Worm (Caenorhabditis elegans) whole organism, L1 larva: Measurements from ENCODE around the gene sec-61.G.

Experiments used
- C16A3.4 ChIP-seq: fragments of 150-350 bp; optimal IDR thresholded peaks from 2 replicates; lab custom pipeline; 2014; ENCODE audit warnings: missing biosample characterization, missing genetic modification characterization
- C34B4.2 ChIP-seq: sonication (generic microtip); optimal IDR thresholded peaks from 2 replicates; lab custom pipeline; 2017; ENCODE audit warnings: mild to moderate bottlenecking, missing genetic modification characterization, missing compliant biosample characterization
- aha-1 ChIP-seq: fragments of 150-350 bp; optimal IDR thresholded peaks from 2 replicates; lab custom pipeline; 2014; ENCODE audit warnings: missing biosample characterization, missing genetic modification characterization
- alr-1 ChIP-seq: fragments of 200-800 bp; sonication (Bioruptor generic); optimal IDR thresholded peaks from 2 replicates; lab custom pipeline; 2018; ENCODE audit warnings: borderline replicate concordance, mild to moderate bottlenecking, missing genetic modification characterization, missing compliant biosample characterization
- aly-2 ChIP-seq: fragments of 150-350 bp; optimal IDR thresholded peaks from 2 replicates; lab custom pipeline; 2014; ENCODE audit warnings: missing biosample characterization, missing genetic modification characterization
- ama-1 ChIP-seq: fragments of 150-350 bp; optimal IDR thresholded peaks from 2 replicates; lab custom pipeline; 2014
- blmp-1 ChIP-seq: fragments of 150-350 bp; optimal IDR thresholded peaks from 2 replicates; lab custom pipeline; 2014; ENCODE audit warnings: missing biosample characterization, missing genetic modification characterization
- ceh-63 ChIP-seq: fragments of 200-800 bp; sonication (Bioruptor generic); optimal IDR thresholded peaks from 2 replicates; lab custom pipeline; 2018; ENCODE audit warnings: mild to moderate bottlenecking, missing genetic modification characterization, missing compliant biosample characterization
- ceh-8 ChIP-seq: fragments of 200-800 bp; sonication (Bioruptor generic); optimal IDR thresholded peaks from 2 replicates; lab custom pipeline; 2018; ENCODE audit warnings: mild to moderate bottlenecking, missing genetic modification characterization, moderate library complexity, missing compliant biosample characterization
- ces-1 ChIP-seq: fragments of 150-350 bp; optimal IDR thresholded peaks from 2 replicates; lab custom pipeline; 2014; ENCODE audit warnings: missing biosample characterization, missing genetic modification reagents, missing genetic modification characterization
- dsc-1 ChIP-seq: sonication (generic microtip); optimal IDR thresholded peaks from 2 replicates; lab custom pipeline; 2016; ENCODE audit warnings: mild to moderate bottlenecking, missing genetic modification characterization, missing compliant biosample characterization
- efl-1 ChIP-seq, 4 experiments: fragments of 150-350 bp; optimal IDR thresholded peaks in 3 of 4; peaks in 1 of 4; 1 replicate in 1 of 4; 2 replicates in 3 of 4; lab custom pipeline; 2014; ENCODE audit warnings: missing biosample characterization in 2 of 4, missing genetic modification characterization in 2 of 4, missing genetic modification reagents in 2 of 4
- elt-3 ChIP-seq, 6 experiments: fragments of 150-350 bp in 1 of 6; sonication (generic microtip); optimal IDR thresholded peaks; 2 replicates each; lab custom pipeline; 2017 to 2018; ENCODE audit warnings: missing biosample characterization in 6 of 6, missing genetic modification characterization in 6 of 6, inconsistent platforms in 1 of 6
- fkh-10 ChIP-seq: sonication (generic microtip); optimal IDR thresholded peaks from 2 replicates; lab custom pipeline; 2017; ENCODE audit warnings: missing biosample characterization, missing genetic modification reagents, missing genetic modification characterization
- fkh-4 ChIP-seq: sonication (generic microtip); optimal IDR thresholded peaks from 2 replicates; lab custom pipeline; 2016; ENCODE audit warnings: missing compliant biosample characterization, missing genetic modification characterization, borderline replicate concordance
- fkh-8 ChIP-seq: sonication (generic microtip); optimal IDR thresholded peaks from 2 replicates; lab custom pipeline; 2016; ENCODE audit warnings: mild to moderate bottlenecking, missing genetic modification characterization, missing compliant biosample characterization
- fos-1 ChIP-seq: fragments of 150-350 bp; optimal IDR thresholded peaks from 2 replicates; lab custom pipeline; 2014; ENCODE audit warnings: missing biosample characterization, missing genetic modification characterization
- grh-1 ChIP-seq: fragments of 200-800 bp; sonication (Bioruptor generic); IDR thresholded peaks from 2 replicates; pipeline ENCODE4 v1.3.6; 2022; ENCODE audit warnings: missing genetic modification reagents, missing genetic modification characterization, missing compliant biosample characterization
- hlh-4 ChIP-seq: sonication (generic microtip); optimal IDR thresholded peaks from 2 replicates; lab custom pipeline; 2016; ENCODE audit warnings: mild to moderate bottlenecking, missing genetic modification characterization, missing compliant biosample characterization
- jun-1 ChIP-seq: fragments of 150-350 bp; optimal IDR thresholded peaks from 2 replicates; lab custom pipeline; 2014; ENCODE audit warnings: missing biosample characterization, missing genetic modification reagents, missing genetic modification characterization
- lin-13 ChIP-seq: fragments of 150-350 bp; optimal IDR thresholded peaks from 2 replicates; lab custom pipeline; 2014; ENCODE audit warnings: missing biosample characterization, missing genetic modification reagents, missing genetic modification characterization
- lin-14 ChIP-seq: fragments of 200-800 bp; sonication (Bioruptor generic); optimal IDR thresholded peaks from 2 replicates; lab custom pipeline; 2018; ENCODE audit warnings: mild to moderate bottlenecking, missing genetic modification characterization, moderate library complexity, missing compliant biosample characterization
- lin-35 ChIP-seq, 2 experiments: fragments of 150-350 bp; optimal IDR thresholded peaks; 2 replicates each; lab custom pipeline; 2014; ENCODE audit warnings: missing biosample characterization in 2 of 2, missing genetic modification characterization in 2 of 2, missing genetic modification reagents in 2 of 2
- lsy-2 ChIP-seq, 2 experiments: fragments of 150-350 bp; optimal IDR thresholded peaks; 2 replicates each; lab custom pipeline; 2014; ENCODE audit warnings: missing biosample characterization in 2 of 2, missing genetic modification characterization in 2 of 2
- mep-1 ChIP-seq: fragments of 150-350 bp; optimal IDR thresholded peaks from 2 replicates; lab custom pipeline; 2014; ENCODE audit warnings: missing biosample characterization, missing genetic modification characterization
- nhr-11 ChIP-seq: fragments of 150-350 bp; optimal IDR thresholded peaks from 2 replicates; lab custom pipeline; 2014; ENCODE audit warnings: missing biosample characterization, missing genetic modification characterization
- nhr-19 ChIP-seq: fragments of 200-800 bp; sonication (Bioruptor generic); conservative IDR thresholded peaks from 2 replicates; pipeline ENCODE4 v1.3.6; 2022; ENCODE audit warnings: missing genetic modification characterization, missing compliant biosample characterization
- nhr-20 ChIP-seq: sonication (generic microtip); optimal IDR thresholded peaks from 2 replicates; lab custom pipeline; 2016; ENCODE audit warnings: mild to moderate bottlenecking, missing genetic modification characterization, missing compliant biosample characterization
- nhr-28 ChIP-seq: fragments of 150-350 bp; optimal IDR thresholded peaks from 2 replicates; lab custom pipeline; 2014; ENCODE audit warnings: missing biosample characterization, missing genetic modification characterization
- nhr-71 ChIP-seq: sonication (generic microtip); optimal IDR thresholded peaks from 2 replicates; lab custom pipeline; 2016; ENCODE audit warnings: mild to moderate bottlenecking, missing genetic modification characterization, moderate library complexity, missing compliant biosample characterization
- nhr-77 ChIP-seq: fragments of 150-350 bp; optimal IDR thresholded peaks from 2 replicates; lab custom pipeline; 2014; ENCODE audit warnings: missing biosample characterization, missing genetic modification characterization
- nhr-85 ChIP-seq: sonication (generic microtip); peaks from one replicate; lab custom pipeline; 2016; ENCODE audit warnings: missing genetic modification characterization, inconsistent platforms, missing compliant biosample characterization
- nhr-90 ChIP-seq: sonication (generic microtip); optimal IDR thresholded peaks from 2 replicates; lab custom pipeline; 2016; ENCODE audit warnings: mild to moderate bottlenecking, missing genetic modification characterization, missing compliant biosample characterization; ENCODE audit not compliant: poor library complexity
- pag-3 ChIP-seq: sonication (generic microtip); optimal IDR thresholded peaks from 2 replicates; lab custom pipeline; 2017; ENCODE audit warnings: missing genetic modification characterization, mild to moderate bottlenecking, missing compliant biosample characterization, antibody characterized with exemption, borderline replicate concordance; ENCODE audit not compliant: insufficient read depth
- pax-3 ChIP-seq: fragments of 200-800 bp; sonication (Bioruptor generic); optimal IDR thresholded peaks from 2 replicates; lab custom pipeline; 2018; ENCODE audit warnings: mild to moderate bottlenecking, missing genetic modification characterization, moderate library complexity, missing compliant biosample characterization
- rnt-1 ChIP-seq: sonication (generic microtip); optimal IDR thresholded peaks from 2 replicates; lab custom pipeline; 2016; ENCODE audit warnings: mild to moderate bottlenecking, missing genetic modification characterization, moderate library complexity, missing compliant biosample characterization
- snpc-4 ChIP-seq: fragments of 150-350 bp; optimal IDR thresholded peaks from 2 replicates; lab custom pipeline; 2014; ENCODE audit warnings: missing biosample characterization, missing genetic modification characterization
- sox-4 ChIP-seq: sonication (generic microtip); optimal IDR thresholded peaks from 2 replicates; lab custom pipeline; 2016; ENCODE audit warnings: missing genetic modification characterization, missing compliant biosample characterization
- swsn-7 ChIP-seq: sonication (generic microtip); optimal IDR thresholded peaks from 2 replicates; lab custom pipeline; 2016; ENCODE audit warnings: missing genetic modification characterization, missing compliant biosample characterization
- tbx-2 ChIP-seq: sonication (generic microtip); optimal IDR thresholded peaks from 2 replicates; lab custom pipeline; 2016; ENCODE audit warnings: missing genetic modification characterization, missing compliant biosample characterization
- tlp-1 ChIP-seq: fragments of 150-350 bp; optimal IDR thresholded peaks from 2 replicates; lab custom pipeline; 2014; ENCODE audit warnings: missing biosample characterization, missing genetic modification characterization
- unc-130 ChIP-seq: fragments of 150-350 bp; optimal IDR thresholded peaks from 2 replicates; lab custom pipeline; 2017; ENCODE audit warnings: missing biosample characterization, missing genetic modification characterization, inconsistent platforms
- vab-15 ChIP-seq: sonication (generic microtip); optimal IDR thresholded peaks from 2 replicates; lab custom pipeline; 2017; ENCODE audit warnings: missing genotype, mild to moderate bottlenecking, missing genetic modification characterization, missing compliant biosample characterization
- xbp-1 ChIP-seq: sonication (generic microtip); optimal IDR thresholded peaks from 2 replicates; lab custom pipeline; 2016; ENCODE audit warnings: missing genetic modification characterization, missing compliant biosample characterization
- zip-4 ChIP-seq: fragments of 200-800 bp; sonication (Bioruptor generic); optimal IDR thresholded peaks from 2 replicates; lab custom pipeline; 2018; ENCODE audit warnings: mild to moderate bottlenecking, missing genetic modification characterization, moderate library complexity, missing compliant biosample characterization
- ztf-4 ChIP-seq: fragments of 150-350 bp; optimal IDR thresholded peaks from 2 replicates; lab custom pipeline; 2014; ENCODE audit warnings: missing biosample characterization, missing genetic modification characterization

The sec-61.G gene

ce11 chrV:10897106-10897171 is at the start of gene sec-61.G:
TSS of gene sec-61.G (minus strand) at chrV:10897143.
- no peak for TF ChIP-seq nhr-85 (tag; lab: Kevin White, UChicago)
- no peak for TF ChIP-seq fkh-8 (tag; lab: Kevin White, UChicago)
- no peak for TF ChIP-seq hlh-4 (tag; lab: Kevin White, UChicago)
- no peak for TF ChIP-seq nhr-20 (tag; lab: Kevin White, UChicago)
- TF ChIP-seq sox-4 (tag; lab: Kevin White, UChicago) = no peak
- no peak for TF ChIP-seq xbp-1
- no peak for TF ChIP-seq elt-3 (tag; optimal IDR thresholded peaks at IDR 0.05; lab: Kevin White, UChicago)
- no peak for TF ChIP-seq pag-3 (tag; lab: Kevin White, UChicago)
- TF ChIP-seq fos-1 = no peak
- TF ChIP-seq ces-1 (GFP tag; lab: Kevin White, UChicago) = no peak
- no peak for TF ChIP-seq alr-1 (tag; lab: Kevin White, UChicago)
- TF ChIP-seq snpc-4 = no peak
- no peak for TF ChIP-seq ztf-4 (tag; lab: Kevin White, UChicago)
- no peak for TF ChIP-seq grh-1 (GFP tag; lab: Robert Waterston, UW)
- TF ChIP-seq blmp-1 (tag; lab: Kevin White, UChicago) = no peak
- TF ChIP-seq nhr-11 (tag; lab: Kevin White, UChicago) = no peak
- TF ChIP-seq nhr-90 (tag; lab: Kevin White, UChicago) = no peak
- TF ChIP-seq, all 84 proteins: peak for 0

- TF ChIP-seq rnt-1 (tag; lab: Kevin White, UChicago) (no peak), aha-1 (no peak), ces-1 (GFP tag; lab: Kevin White, UChicago) (peak; percentile 5), lsy-2 (tag; optimal IDR thresholded peaks at IDR 0.05; lab: Kevin White, UChicago) (peak in 1 of 2 experiments; percentile 24), vab-15 (tag; lab: Kevin White, UChicago) (no peak), mep-1 (tag; lab: Kevin White, UChicago) (no peak), fkh-4 (tag; lab: Kevin White, UChicago) (no peak), nhr-28 (tag; lab: Kevin White, UChicago) (no peak), pax-3 (no peak), hlh-4 (tag; lab: Kevin White, UChicago) (no peak), fkh-10 (GFP tag; lab: Kevin White, UChicago) (peak; percentile 82), lin-14 (peak; percentile 57), C16A3.4 (tag; lab: Kevin White, UChicago) (no peak), nhr-77 (tag; lab: Kevin White, UChicago) (no peak), unc-130 (tag; lab: Kevin White, UChicago) (no peak)
These were observed 48.0 kb upstream of the sec-61.G start for ce11 chrV:10944903-10945302.

ce11 chrV:10942161-10942560 is 45.2 kb upstream of the sec-61.G start, which contains the start of gene zip-9:
TSS of gene zip-9 (plus strand) at chrV:10942461.
- TF ChIP-seq jun-1 (no peak), dsc-1 (tag; lab: Kevin White, UChicago) (no peak), C34B4.2 (tag; lab: Kevin White, UChicago) (no peak), ces-1 (GFP tag; lab: Kevin White, UChicago) (no peak), efl-1 (optimal IDR thresholded peaks at IDR 0.05; lab: Kevin White, UChicago) (no peak), efl-1 (GFP tag; optimal IDR thresholded peaks at IDR 0.05 in 1 of 2; lab: Kevin White, UChicago) (peak in 1 of 2 experiments; percentile 20)

ce11 chrV:10941150-10941549 is 44.2 kb upstream of the sec-61.G start, which contains the start of gene F17C11.26:
TSS of gene F17C11.26 (plus strand) at chrV:10941450.
- TF ChIP-seq sox-4 (tag; lab: Kevin White, UChicago) = no peak
- no peak for TF ChIP-seq ceh-8
- TF ChIP-seq, all 84 proteins: peak for 0

- TF ChIP-seq tbx-2 (peak; percentile 24), ama-1 (lab: Kevin White, UChicago) (peak; percentile 23), mep-1 (tag; lab: Kevin White, UChicago) (peak; percentile 79), nhr-19 (GFP tag; lab: Robert Waterston, UW) (peak; percentile 66), lin-35 (GFP tag; optimal IDR thresholded peaks at IDR 0.05; lab: Kevin White, UChicago) (peak; percentile 43 to 61), rnt-1 (tag; lab: Kevin White, UChicago) (peak; percentile 60), ztf-4 (tag; lab: Kevin White, UChicago) (peak; percentile 16), nhr-71 (tag; lab: Kevin White, UChicago) (peak; percentile 83), tlp-1 (tag; lab: Kevin White, UChicago) (no peak), aly-2 (peak; percentile 6), nhr-77 (tag; lab: Kevin White, UChicago) (peak; percentile 79), swsn-7 (tag; lab: Kevin White, UChicago) (peak; percentile 41), ceh-63 (GFP tag; lab: Kevin White, UChicago) (no peak), lin-13 (no peak), C16A3.4 (tag; lab: Kevin White, UChicago) (peak; percentile 62), fos-1 (peak; percentile 62), blmp-1 (tag; lab: Kevin White, UChicago) (peak; percentile 93), zip-4 (GFP tag; lab: Kevin White, UChicago) (peak; percentile 71)
These were observed 43.6 kb upstream of the sec-61.G start for ce11 chrV:10940571-10940991.
